Worm (Caenorhabditis elegans): ENCODE data around the gene unc-26.

Gene unc-26

ce11 chrIV:13289321-13289720 is 17.0 kb upstream of the unc-26 start, which contains the start of gene Y67H2A.10 (continued):
- peak in 1 of 2 experiments; percentile 14 for TF ChIP-seq ztf-11 (tag; optimal IDR thresholded peaks at IDR 0.05)
- TF ChIP-seq nhr-85 (tag), result peak; percentile 19
- TF ChIP-seq alr-1 (tag; optimal IDR thresholded peaks at IDR 0.05; ENCODE audit: borderline replicate concordance), result no peak
- TF ChIP-seq fkh-10 (GFP tag; optimal IDR thresholded peaks at IDR 0.05), result no peak
- no peak for TF ChIP-seq xbp-1 (tag; optimal IDR thresholded peaks at IDR 0.05)
- no peak for TF ChIP-seq unc-98 (GFP tag; IDR thresholded peaks at IDR 0.05)
- TF ChIP-seq nhr-20 (tag; optimal IDR thresholded peaks at IDR 0.05), result no peak
- peak; percentile 49 for TF ChIP-seq lir-3 (tag; optimal IDR thresholded peaks at IDR 0.05; ENCODE audit: poor library complexity)
- TF ChIP-seq irx-1 (tag; optimal IDR thresholded peaks at IDR 0.05), result peak; percentile 21
- TF ChIP-seq efl-1 (optimal IDR thresholded peaks at IDR 0.05), result peak; percentile 23 to 32
- peak in 1 of 2 experiments; percentile 52 for TF ChIP-seq efl-1 (GFP tag; optimal IDR thresholded peaks at IDR 0.05 in 1 of 2)
- TF ChIP-seq nhr-90 (tag; optimal IDR thresholded peaks at IDR 0.05; ENCODE audit: poor library complexity), result no peak
- no peak for TF ChIP-seq nhr-76 (tag; optimal IDR thresholded peaks at IDR 0.05)
- TF ChIP-seq nhr-77 (tag; optimal IDR thresholded peaks at IDR 0.05), result no peak
- no peak for TF ChIP-seq snu-23 (GFP tag; optimal IDR thresholded peaks at IDR 0.05)
- no peak for TF ChIP-seq unc-130 (tag; optimal IDR thresholded peaks at IDR 0.05)
- no peak for TF ChIP-seq Y116A8C.19 (tag; optimal IDR thresholded peaks at IDR 0.05; ENCODE audit: borderline replicate concordance)
- no peak for TF ChIP-seq ceh-82 (tag; optimal IDR thresholded peaks at IDR 0.05)
- TF ChIP-seq mab-9 (GFP tag; IDR thresholded peaks at IDR 0.05), result no peak
- no peak for TF ChIP-seq nhr-71 (tag; optimal IDR thresholded peaks at IDR 0.05)
- no peak for TF ChIP-seq efl-3 (GFP tag; optimal IDR thresholded peaks at IDR 0.05)
- TF ChIP-seq elt-3 (tag; optimal IDR thresholded peaks at IDR 0.05), result no peak
- TF ChIP-seq mdl-1 (tag; optimal IDR thresholded peaks at IDR 0.05), result no peak
- no peak for TF ChIP-seq pag-3 (tag; optimal IDR thresholded peaks at IDR 0.05; ENCODE audit: borderline replicate concordance, insufficient read depth)
- no peak for TF ChIP-seq egl-13 (tag; optimal IDR thresholded peaks at IDR 0.05)
- no peak for TF ChIP-seq zip-4 (GFP tag; optimal IDR thresholded peaks at IDR 0.05)
- TF ChIP-seq ama-1 (optimal IDR thresholded peaks at IDR 0.05), result no peak
- TF ChIP-seq tbx-2 (tag; optimal IDR thresholded peaks at IDR 0.05), result peak; percentile 16
- no peak for TF ChIP-seq pax-3 (tag; optimal IDR thresholded peaks at IDR 0.05)
- no peak for TF ChIP-seq grh-1 (GFP tag; IDR thresholded peaks at IDR 0.05)
- no peak for TF ChIP-seq nhr-237 (tag; optimal IDR thresholded peaks at IDR 0.05)
- TF ChIP-seq mep-1 (tag; optimal IDR thresholded peaks at IDR 0.05), result peak; percentile 49
- no peak for TF ChIP-seq C04F5.9 (tag; optimal IDR thresholded peaks at IDR 0.05)
- TF ChIP-seq fkh-8 (tag; optimal IDR thresholded peaks at IDR 0.05), result no peak
- no peak for TF ChIP-seq lin-13 (GFP tag; optimal IDR thresholded peaks at IDR 0.05)
- no peak for TF ChIP-seq sup-37 (GFP tag; optimal IDR thresholded peaks at IDR 0.05)
- no peak for TF ChIP-seq mef-2 (tag; optimal IDR thresholded peaks at IDR 0.05)
- no peak for TF ChIP-seq hpl-2 (GFP tag; optimal IDR thresholded peaks at IDR 0.05)
- no peak for TF ChIP-seq sptf-1 (tag; optimal IDR thresholded peaks at IDR 0.05)
- no peak for TF ChIP-seq zag-1 (tag; optimal IDR thresholded peaks at IDR 0.05)
- TF ChIP-seq fos-1 (tag; optimal IDR thresholded peaks at IDR 0.05), result no peak
- TF ChIP-seq sox-4 (tag; optimal IDR thresholded peaks at IDR 0.05), result no peak
- TF ChIP-seq nhr-28 (tag; optimal IDR thresholded peaks at IDR 0.05), result no peak
- TF ChIP-seq lin-35 (GFP tag; optimal IDR thresholded peaks at IDR 0.05), result peak; percentile 19 to 23
- no peak for TF ChIP-seq nhr-84 (tag; optimal IDR thresholded peaks at IDR 0.05)
- no peak for TF ChIP-seq ztf-4 (tag; optimal IDR thresholded peaks at IDR 0.05)
- TF ChIP-seq ets-5 (GFP tag; IDR thresholded peaks at IDR 0.05), result no peak
- no peak for TF ChIP-seq nhr-12 (tag; optimal IDR thresholded peaks at IDR 0.05)
- peak; percentile 44 for TF ChIP-seq ceh-90 (tag; optimal IDR thresholded peaks at IDR 0.05)
- TF ChIP-seq ceh-8 (GFP tag; optimal IDR thresholded peaks at IDR 0.05), result no peak
- no peak for TF ChIP-seq isw-1 (GFP tag; IDR thresholded peaks at IDR 0.05)
- TF ChIP-seq dpl-1 (GFP tag; optimal IDR thresholded peaks at IDR 0.05), result peak in 2 of 3 experiments; percentile 32 to 47
- no peak for TF ChIP-seq aly-2 (tag; optimal IDR thresholded peaks at IDR 0.05)
- TF ChIP-seq pqm-1 (tag; optimal IDR thresholded peaks at IDR 0.05), result no peak

Data from whole organism, L1 larva.